Fruit fly (Drosophila melanogaster): ENCODE data around the gene RnpS1.

RnpS1 gene

dm6 chr3R:9533181-9534124 is 18.4 kb upstream of the RnpS1 start:
- peak; percentile 89 to 97 for TF ChIP-seq dl (GFP tag; optimal IDR thresholded peaks at IDR 0.05; ENCODE audit: insufficient read depth in 1 of 2, partially characterized antibody in 2 of 2)
- TF ChIP-seq GATAd (GFP tag; optimal IDR thresholded peaks at IDR 0.05) = peak; percentile 54
- TF ChIP-seq sv (GFP tag; optimal IDR thresholded peaks at IDR 0.05) = peak; percentile 79
- TF ChIP-seq Dfd (GFP tag; optimal IDR thresholded peaks at IDR 0.05) = no peak
- TF ChIP-seq br (GFP tag; optimal IDR thresholded peaks at IDR 0.05) = peak; percentile 97
- peak; percentile 47 for TF ChIP-seq sage (GFP tag; optimal IDR thresholded peaks at IDR 0.05)
- peak; percentile 87 for TF ChIP-seq Vsx2 (GFP tag; optimal IDR thresholded peaks at IDR 0.05; ENCODE audit: partially characterized antibody)
- peak; percentile 97 for TF ChIP-seq dmrt93B (GFP tag; optimal IDR thresholded peaks at IDR 0.05)
- TF ChIP-seq usp (GFP tag; optimal IDR thresholded peaks at IDR 0.05) = peak; percentile 18
- peak; percentile 74 for TF ChIP-seq CrebA (GFP tag; optimal IDR thresholded peaks at IDR 0.05; ENCODE audit: borderline replicate concordance)
- TF ChIP-seq HLH106 (tag; optimal IDR thresholded peaks at IDR 0.05) = peak; percentile 96
- TF ChIP-seq CG9705 (GFP tag; optimal IDR thresholded peaks at IDR 0.05) = peak; percentile 94
- TF ChIP-seq N (GFP tag; optimal IDR thresholded peaks at IDR 0.05) = no peak
- TF ChIP-seq Abd-B (GFP tag; optimal IDR thresholded peaks at IDR 0.05) = no peak
- peak; percentile 98 for TF ChIP-seq fru (GFP tag; optimal IDR thresholded peaks at IDR 0.05)
- TF ChIP-seq Jra (GFP tag; optimal IDR thresholded peaks at IDR 0.05) = peak; percentile 96
- TF ChIP-seq Hr78 (GFP tag; optimal IDR thresholded peaks at IDR 0.05) = no peak
- no peak for TF ChIP-seq pan (optimal IDR thresholded peaks at IDR 0.05)
- TF ChIP-seq jim (GFP tag; optimal IDR thresholded peaks at IDR 0.05) = no peak
- TF ChIP-seq CG32264 (GFP tag; optimal IDR thresholded peaks at IDR 0.05) = peak; percentile 82
- TF ChIP-seq Hnf4 (GFP tag; optimal IDR thresholded peaks at IDR 0.05) = peak; percentile 85
- TF ChIP-seq lola (GFP tag; optimal IDR thresholded peaks at IDR 0.05) = no peak
- TF ChIP-seq foxo (GFP tag; optimal IDR thresholded peaks at IDR 0.05) = peak; percentile 76 to 98
- peak; percentile 74 for TF ChIP-seq dsf (GFP tag; optimal IDR thresholded peaks at IDR 0.05; ENCODE audit: borderline replicate concordance)
- no peak for TF ChIP-seq Myc (optimal IDR thresholded peaks at IDR 0.05)
- peak; percentile 64 for TF ChIP-seq Mio (GFP tag; optimal IDR thresholded peaks at IDR 0.05)
- TF ChIP-seq h (GFP tag; optimal IDR thresholded peaks at IDR 0.05) = peak; percentile 95
- TF ChIP-seq psq (GFP tag; optimal IDR thresholded peaks at IDR 0.05) = peak; percentile 95
- TF ChIP-seq Rel (GFP tag; optimal IDR thresholded peaks at IDR 0.05) = peak; percentile 69
- TF ChIP-seq Rel (tag; optimal IDR thresholded peaks at IDR 0.05) = peak; percentile 74
- TF ChIP-seq Sp1 (GFP tag; optimal IDR thresholded peaks at IDR 0.05) = peak; percentile 98
- TF ChIP-seq brk (GFP tag; optimal IDR thresholded peaks at IDR 0.05) = peak; percentile 74
- TF ChIP-seq Dif (GFP tag; optimal IDR thresholded peaks at IDR 0.05; ENCODE audit: partially characterized antibody) = peak; percentile 98
- TF ChIP-seq woc (GFP tag; optimal IDR thresholded peaks at IDR 0.05) = peak; percentile 97
- peak; percentile 95 for TF ChIP-seq rgr (GFP tag; optimal IDR thresholded peaks at IDR 0.05)
- TF ChIP-seq Hr83 (GFP tag; optimal IDR thresholded peaks at IDR 0.05; ENCODE audit: poor library complexity, severe bottlenecking) = peak; percentile 65
- TF ChIP-seq ey (GFP tag; optimal IDR thresholded peaks at IDR 0.05) = peak; percentile 96
- TF ChIP-seq OdsH (GFP tag; optimal IDR thresholded peaks at IDR 0.05) = peak; percentile 97
- TF ChIP-seq tai (GFP tag; optimal IDR thresholded peaks at IDR 0.05) = peak; percentile 92

- peak; percentile 50 for TF ChIP-seq sage (GFP tag; optimal IDR thresholded peaks at IDR 0.05)
- TF ChIP-seq dl (GFP tag; optimal IDR thresholded peaks at IDR 0.05; ENCODE audit: insufficient read depth in 1 of 2, partially characterized antibody in 2 of 2) = no peak
- TF ChIP-seq fru (GFP tag; optimal IDR thresholded peaks at IDR 0.05) = peak; percentile 89
- TF ChIP-seq usp (GFP tag; optimal IDR thresholded peaks at IDR 0.05) = no peak
- TF ChIP-seq CG32264 (GFP tag; optimal IDR thresholded peaks at IDR 0.05) = peak; percentile 70
- TF ChIP-seq Sp1 (GFP tag; optimal IDR thresholded peaks at IDR 0.05) = peak; percentile 84
- peak; percentile 6 for TF ChIP-seq GATAd (GFP tag; optimal IDR thresholded peaks at IDR 0.05)
- TF ChIP-seq rgr (GFP tag; optimal IDR thresholded peaks at IDR 0.05) = peak; percentile 90
- peak in 1 of 2 experiments; percentile 84 for TF ChIP-seq foxo (GFP tag; optimal IDR thresholded peaks at IDR 0.05)
- peak; percentile 65 for TF ChIP-seq Jra (GFP tag; optimal IDR thresholded peaks at IDR 0.05)
- TF ChIP-seq Dif (GFP tag; optimal IDR thresholded peaks at IDR 0.05; ENCODE audit: partially characterized antibody) = no peak
- peak; percentile 85 for TF ChIP-seq sv (GFP tag; optimal IDR thresholded peaks at IDR 0.05)
- no peak for TF ChIP-seq pan (optimal IDR thresholded peaks at IDR 0.05)
- TF ChIP-seq br (GFP tag; optimal IDR thresholded peaks at IDR 0.05) = peak; percentile 87
- TF ChIP-seq Mio (GFP tag; optimal IDR thresholded peaks at IDR 0.05) = no peak
- TF ChIP-seq dmrt93B (GFP tag; optimal IDR thresholded peaks at IDR 0.05) = peak; percentile 63
- peak; percentile 66 for TF ChIP-seq psq (GFP tag; optimal IDR thresholded peaks at IDR 0.05)
- peak; percentile 7 for TF ChIP-seq CG9705 (GFP tag; optimal IDR thresholded peaks at IDR 0.05)
- TF ChIP-seq N (GFP tag; optimal IDR thresholded peaks at IDR 0.05) = no peak
- TF ChIP-seq CrebA (GFP tag; optimal IDR thresholded peaks at IDR 0.05; ENCODE audit: borderline replicate concordance) = no peak
- peak; percentile 87 for TF ChIP-seq Hnf4 (GFP tag; optimal IDR thresholded peaks at IDR 0.05)
- no peak for TF ChIP-seq Myc (optimal IDR thresholded peaks at IDR 0.05)
- no peak for TF ChIP-seq jim (GFP tag; optimal IDR thresholded peaks at IDR 0.05)
- no peak for TF ChIP-seq Dfd (GFP tag; optimal IDR thresholded peaks at IDR 0.05)
- TF ChIP-seq ey (GFP tag; optimal IDR thresholded peaks at IDR 0.05) = peak; percentile 88
- TF ChIP-seq Vsx2 (GFP tag; optimal IDR thresholded peaks at IDR 0.05; ENCODE audit: partially characterized antibody) = no peak
- TF ChIP-seq lola (GFP tag; optimal IDR thresholded peaks at IDR 0.05) = no peak
- TF ChIP-seq HLH106 (tag; optimal IDR thresholded peaks at IDR 0.05) = peak; percentile 80
- TF ChIP-seq Rel (GFP tag; optimal IDR thresholded peaks at IDR 0.05) = no peak
- TF ChIP-seq Rel (tag; optimal IDR thresholded peaks at IDR 0.05) = no peak
- TF ChIP-seq brk (GFP tag; optimal IDR thresholded peaks at IDR 0.05) = peak; percentile 77
- TF ChIP-seq Abd-B (GFP tag; optimal IDR thresholded peaks at IDR 0.05) = no peak
- peak; percentile 81 for TF ChIP-seq tai (GFP tag; optimal IDR thresholded peaks at IDR 0.05)
- TF ChIP-seq Hr78 (GFP tag; optimal IDR thresholded peaks at IDR 0.05) = no peak
- peak; percentile 66 for TF ChIP-seq woc (GFP tag; optimal IDR thresholded peaks at IDR 0.05)
- no peak for TF ChIP-seq Hr83 (GFP tag; optimal IDR thresholded peaks at IDR 0.05; ENCODE audit: poor library complexity, severe bottlenecking)
- peak; percentile 69 for TF ChIP-seq dsf (GFP tag; optimal IDR thresholded peaks at IDR 0.05; ENCODE audit: borderline replicate concordance)
- peak; percentile 85 for TF ChIP-seq OdsH (GFP tag; optimal IDR thresholded peaks at IDR 0.05)
- TF ChIP-seq h (GFP tag; optimal IDR thresholded peaks at IDR 0.05) = peak; percentile 77
Measured at dm6 chr3R:9534125-9534496, 17.7 kb upstream of the RnpS1 start.

Data from whole organism, wandering third instar larva.